Fruit fly (Drosophila melanogaster) whole organism, embryonic: ENCODE data around the gene Pde6.

Source experiments
- CG10979 ChIP-seq: fragments of 200-800 bp; sonication (Bioruptor generic); optimal IDR thresholded peaks from 2 replicates; lab custom pipeline; 2018; ENCODE audit warnings: missing biosample characterization, mild to moderate bottlenecking, missing genetic modification characterization, moderate library complexity
- CG11456 ChIP-seq: fragments of 200-800 bp; sonication (Bioruptor generic); IDR thresholded peaks from 3 replicates; pipeline ENCODE4 v1.3.6; 2022; ENCODE audit warnings: missing biosample characterization, missing genetic modification characterization
- CG11560 ChIP-seq: fragments of 200-800 bp; sonication (Bioruptor generic); IDR thresholded peaks from 3 replicates; pipeline ENCODE4 v1.3.6; 2022; ENCODE audit warnings: missing biosample characterization, missing genetic modification characterization
- CG12071 ChIP-seq: fragments of 200-800 bp; sonication (Bioruptor generic); optimal IDR thresholded peaks from 3 replicates; lab custom pipeline; 2018; ENCODE audit warnings: missing biosample characterization, mild to moderate bottlenecking, missing genetic modification characterization
- CG12299 ChIP-seq: fragments of 200-800 bp; sonication (Bioruptor generic); optimal IDR thresholded peaks from 2 replicates; lab custom pipeline; 2018; ENCODE audit warnings: missing biosample characterization, mild to moderate bottlenecking, missing genetic modification characterization
- CG13296 ChIP-seq: fragments of 200-800 bp; sonication (Bioruptor generic); optimal IDR thresholded peaks from 3 replicates; lab custom pipeline; 2018; ENCODE audit warnings: missing biosample characterization, mild to moderate bottlenecking, missing genetic modification characterization
- CG15073 ChIP-seq: fragments of 200-800 bp; sonication (Bioruptor generic); optimal IDR thresholded peaks from 2 replicates; lab custom pipeline; 2016; ENCODE audit warnings: missing biosample characterization, missing genetic modification characterization
- CG17385 ChIP-seq: fragments of 200-800 bp; sonication (Bioruptor generic); optimal IDR thresholded peaks from 3 replicates; lab custom pipeline; 2018; ENCODE audit warnings: missing biosample characterization, mild to moderate bottlenecking, missing genetic modification characterization
- CG17829 ChIP-seq: fragments of 200-800 bp; optimal IDR thresholded peaks from 2 replicates; lab custom pipeline; 2019; ENCODE audit warnings: missing biosample characterization, mild to moderate bottlenecking, missing genetic modification characterization, moderate library complexity
- CG2116 ChIP-seq: fragments of 200-800 bp; sonication (Bioruptor generic); optimal IDR thresholded peaks from 3 replicates; lab custom pipeline; 2018; ENCODE audit warnings: missing biosample characterization, mild to moderate bottlenecking, missing genetic modification characterization
- CG31441 ChIP-seq: fragments of 200-800 bp; sonication (Bioruptor generic); IDR thresholded peaks from 2 replicates; pipeline ENCODE4 v1.3.6; 2022; ENCODE audit warnings: missing biosample characterization, missing genetic modification characterization
- CG4707 ChIP-seq: fragments of 200-800 bp; sonication (Bioruptor generic); optimal IDR thresholded peaks from 2 replicates; lab custom pipeline; 2018; ENCODE audit warnings: missing biosample characterization, mild to moderate bottlenecking, missing genetic modification characterization, moderate library complexity
- CG5953 ChIP-seq: fragments of 200-800 bp; sonication (Bioruptor generic); IDR thresholded peaks from 2 replicates; pipeline ENCODE4 v1.3.6; 2022; ENCODE audit warnings: missing biosample characterization, missing genetic modification characterization
- CG7372 ChIP-seq: fragments of 200-800 bp; sonication (Bioruptor generic); IDR thresholded peaks from 2 replicates; pipeline ENCODE4 v1.3.6; 2022; ENCODE audit warnings: missing biosample characterization, missing genetic modification characterization
- CG8290 ChIP-seq, 3 experiments: fragments of 200-800 bp; sonication (Bioruptor generic); optimal IDR thresholded peaks; 2 replicates each; lab custom pipeline; 2016 to 2019; ENCODE audit warnings: missing biosample characterization in 3 of 3, missing genetic modification characterization in 3 of 3, mild to moderate bottlenecking in 2 of 3, moderate library complexity in 1 of 3
- CG8359 ChIP-seq: fragments of 200-800 bp; sonication (Bioruptor generic); optimal IDR thresholded peaks from 2 replicates; lab custom pipeline; 2017; ENCODE audit warnings: missing biosample characterization, mild to moderate bottlenecking, missing genetic modification characterization, borderline replicate concordance
- Dref ChIP-seq: fragments of 200-800 bp; sonication (Bioruptor generic); IDR thresholded peaks from 2 replicates; pipeline ENCODE4 v1.3.6; 2022; ENCODE audit warnings: missing biosample characterization, missing genetic modification characterization
- Eip74EF ChIP-seq, 2 experiments: fragments of 200-800 bp in 1 of 2; fragments of >200 bp in 1 of 2; sonication (Bioruptor generic) in 1 of 2; optimal IDR thresholded peaks; 2 replicates each; lab custom pipeline; 2017 to 2019; ENCODE audit warnings: missing biosample characterization in 2 of 2, missing genetic modification characterization in 2 of 2, mild to moderate bottlenecking in 1 of 2, moderate library complexity in 1 of 2
- Fer2 ChIP-seq: fragments of 200-800 bp; sonication (Bioruptor generic); optimal IDR thresholded peaks from 2 replicates; lab custom pipeline; 2018; ENCODE audit warnings: missing biosample characterization, mild to moderate bottlenecking, missing genetic modification characterization, moderate library complexity
- Hmr ChIP-seq: fragments of 200-800 bp; sonication (Bioruptor generic); optimal IDR thresholded peaks from 3 replicates; lab custom pipeline; 2017; ENCODE audit warnings: mild to moderate bottlenecking, missing biosample characterization, missing genetic modification reagents, missing genetic modification characterization
- NK7.1 ChIP-seq: fragments of 200-800 bp; sonication (Bioruptor generic); optimal IDR thresholded peaks from 3 replicates; lab custom pipeline; 2016; ENCODE audit warnings: missing biosample characterization, missing genetic modification characterization
- Nf-YC ChIP-seq: fragments of 200-800 bp; optimal IDR thresholded peaks from 3 replicates; lab custom pipeline; 2019; ENCODE audit warnings: missing biosample characterization, mild to moderate bottlenecking, missing genetic modification characterization, moderate library complexity
- Rx ChIP-seq: fragments of 200-800 bp; sonication (Bioruptor generic); IDR thresholded peaks from 2 replicates; pipeline ENCODE4 v1.3.6; 2022; ENCODE audit warnings: missing biosample characterization, missing genetic modification characterization
- Spps ChIP-seq: fragments of 200-800 bp; sonication (Bioruptor generic); optimal IDR thresholded peaks from 2 replicates; lab custom pipeline; 2018; ENCODE audit warnings: missing biosample characterization, mild to moderate bottlenecking, missing genetic modification characterization
- Taf1 ChIP-seq: fragments of 200-800 bp; sonication (Bioruptor generic); IDR thresholded peaks from 2 replicates; pipeline ENCODE4 v1.3.6; 2022; ENCODE audit warnings: missing biosample characterization, missing genetic modification characterization
- Usf ChIP-seq: fragments of 200-800 bp; sonication (Bioruptor generic); optimal IDR thresholded peaks from 2 replicates; lab custom pipeline; 2017; ENCODE audit warnings: missing genotype, missing biosample characterization, missing genetic modification characterization
- Vsx1 ChIP-seq: fragments of 200-800 bp; sonication (Bioruptor generic); optimal IDR thresholded peaks from 2 replicates; lab custom pipeline; 2017; ENCODE audit warnings: missing biosample characterization, mild to moderate bottlenecking, missing genetic modification characterization, missing genetic modification reagents
- amos ChIP-seq: fragments of 200-800 bp; sonication (Bioruptor generic); IDR thresholded peaks from 2 replicates; pipeline ENCODE4 v1.3.6; 2022; ENCODE audit warnings: missing biosample characterization, missing genetic modification characterization; ENCODE audit not compliant: partially characterized antibody
- ap ChIP-seq: fragments of 200-800 bp; sonication (Bioruptor generic); IDR thresholded peaks from 2 replicates; pipeline ENCODE4 v1.3.6; 2022; ENCODE audit warnings: missing biosample characterization, missing genetic modification characterization
- bbx ChIP-seq: fragments of 200-800 bp; sonication (Bioruptor generic); IDR thresholded peaks from 2 replicates; pipeline ENCODE4 v1.3.6; 2022; ENCODE audit warnings: missing biosample characterization, missing genetic modification characterization; ENCODE audit not compliant: partially characterized antibody
- dimm ChIP-seq: fragments of 200-800 bp; sonication (Bioruptor generic); IDR thresholded peaks from 2 replicates; pipeline ENCODE4 v1.3.6; 2022; ENCODE audit warnings: missing biosample characterization, missing genetic modification characterization
- dpn ChIP-seq, 2 experiments: fragments of 200-800 bp; sonication (Bioruptor generic); optimal IDR thresholded peaks; 3 replicates each; lab custom pipeline; 2016; ENCODE audit warnings: missing biosample characterization in 2 of 2, missing genetic modification characterization in 2 of 2
- ewg ChIP-seq: fragments of 200-800 bp; sonication (Bioruptor generic); optimal IDR thresholded peaks from 3 replicates; lab custom pipeline; 2017; ENCODE audit warnings: mild to moderate bottlenecking, missing biosample characterization, missing genetic modification reagents, missing genetic modification characterization
- gro ChIP-seq: fragments of 200-800 bp; sonication (Bioruptor generic); optimal IDR thresholded peaks from 2 replicates; lab custom pipeline; 2016; ENCODE audit warnings: missing biosample characterization, missing genetic modification characterization
- gsb-n ChIP-seq: fragments of 200-800 bp; sonication (Bioruptor generic); optimal IDR thresholded peaks from 3 replicates; lab custom pipeline; 2018; ENCODE audit warnings: missing biosample characterization, mild to moderate bottlenecking, missing genetic modification characterization
- gt ChIP-seq: fragments of 200-800 bp; sonication (Bioruptor generic); IDR thresholded peaks from 2 replicates; pipeline ENCODE4 v1.3.6; 2022; ENCODE audit warnings: missing biosample characterization, missing genetic modification characterization
- h ChIP-seq: fragments of >200 bp; optimal IDR thresholded peaks from 2 replicates; lab custom pipeline; 2017
- insv ChIP-seq, 2 experiments: fragments of 200-800 bp; sonication (Bioruptor generic); optimal IDR thresholded peaks; 3 replicates each; lab custom pipeline; 2016 to 2018; ENCODE audit warnings: missing biosample characterization in 2 of 2, missing genetic modification characterization in 2 of 2
- jigr1 ChIP-seq: fragments of 200-800 bp; sonication (Bioruptor generic); IDR thresholded peaks from 3 replicates; pipeline ENCODE4 v1.3.6; 2022; ENCODE audit warnings: missing biosample characterization, missing genetic modification characterization
- maf-S ChIP-seq: fragments of 200-800 bp; sonication (Bioruptor generic); optimal IDR thresholded peaks from 2 replicates; lab custom pipeline; 2016; ENCODE audit warnings: missing biosample characterization, missing genetic modification characterization
- nom ChIP-seq: fragments of 200-800 bp; sonication (Bioruptor generic); optimal IDR thresholded peaks from 2 replicates; lab custom pipeline; 2017; ENCODE audit warnings: missing biosample characterization, missing genetic modification characterization, mild to moderate bottlenecking, moderate library complexity, missing genetic modification reagents
- pan ChIP-seq, 4 experiments: fragments of >200 bp in 3 of 4; fragments of 200-800 bp in 1 of 4; sonication (Bioruptor generic) in 1 of 4; optimal IDR thresholded peaks in 3 of 4; IDR thresholded peaks in 1 of 4; 2 replicates each; pipeline versions ENCODE4 v1.3.6 to Lab custom; 2017 to 2022; ENCODE audit warnings: missing biosample characterization in 2 of 4, missing genetic modification characterization in 2 of 4, mixed read lengths in 1 of 4
- pb ChIP-seq: fragments of 200-800 bp; sonication (Bioruptor generic); optimal IDR thresholded peaks from 3 replicates; lab custom pipeline; 2016; ENCODE audit warnings: missing biosample characterization, missing genetic modification characterization
- scrt ChIP-seq: fragments of 200-800 bp; sonication (Bioruptor generic); optimal IDR thresholded peaks from 2 replicates; lab custom pipeline; 2018; ENCODE audit warnings: missing biosample characterization, mild to moderate bottlenecking, missing genetic modification characterization, moderate library complexity
- sob ChIP-seq: fragments of 200-800 bp; sonication (Bioruptor generic); IDR thresholded peaks from 2 replicates; pipeline ENCODE4 v1.3.6; 2022; ENCODE audit warnings: missing biosample characterization, missing genetic modification characterization
- unpg ChIP-seq: fragments of 200-800 bp; sonication (Bioruptor generic); optimal IDR thresholded peaks from 3 replicates; lab custom pipeline; 2018; ENCODE audit warnings: missing biosample characterization, mild to moderate bottlenecking, missing genetic modification characterization, moderate library complexity
- zen2 ChIP-seq: fragments of 200-800 bp; sonication (Bioruptor generic); IDR thresholded peaks from 3 replicates; pipeline ENCODE4 v1.3.6; 2022; ENCODE audit warnings: missing biosample characterization, missing genetic modification characterization; ENCODE audit not compliant: partially characterized antibody

Pde6 gene

dm6 chr3R:14574962-14575717 is 17.0 kb upstream of the Pde6 start (continued):
- TF ChIP-seq Eip74EF (GFP tag; optimal IDR thresholded peaks at IDR 0.05; lab: Kevin White, UChicago) (peak in 1 of 2 experiments; percentile 41), dimm (no peak), Taf1 (peak; percentile 36; the same call in 1 of the 2 replicates), CG8290 (GFP tag; optimal IDR thresholded peaks at IDR 0.05; lab: Kevin White, UChicago) (peak; percentile 70), CG8290 (tag; optimal IDR thresholded peaks at IDR 0.05; lab: Kevin White, UChicago) (peak; percentile 14 to 40), CG31441 (GFP tag; lab: Robert Waterston, UW) (peak; percentile 83), Nf-YC (tag; lab: Kevin White, UChicago) (peak; percentile 51), CG7372 (0 out of 2 replicates have a peak, but pooled peaks have one; percentile 17), CG17829 (tag; lab: Kevin White, UChicago) (peak; percentile 69), zen2 (GFP tag; lab: Robert Waterston, UW) (no peak), scrt (peak; percentile 67), pan (optimal IDR thresholded peaks at IDR 0.05; lab: Kevin White, UChicago) (no peak), pan (GFP tag; optimal IDR thresholded peaks at IDR 0.05 in 1 of 2, IDR thresholded peaks at IDR 0.05 in 1 of 2) (peak in 1 of 2 experiments; percentile 52), CG13296 (GFP tag; lab: Kevin White, UChicago) (peak; percentile 65), gt (GFP tag; lab: Robert Waterston, UW) (no peak), ewg (GFP tag; lab: Kevin White, UChicago) (peak; percentile 52), Fer2 (tag; lab: Kevin White, UChicago) (peak; percentile 59), Vsx1 (peak; percentile 14), gro (GFP tag; lab: Kevin White, UChicago) (no peak), CG8359 (GFP tag; lab: Kevin White, UChicago) (peak; percentile 47), CG15073 (GFP tag; lab: Kevin White, UChicago) (no peak), amos (GFP tag; lab: Robert Waterston, UW) (no peak), CG11456 (GFP tag; lab: Robert Waterston, UW) (peak; percentile 66; the same call in 2 of the 3 replicates), jigr1 (GFP tag; lab: Robert Waterston, UW) (no peak), gsb-n (tag; lab: Kevin White, UChicago) (peak; percentile 63), CG17385 (GFP tag; lab: Kevin White, UChicago) (peak; percentile 58), ap (GFP tag; lab: Robert Waterston, UW) (no peak), CG11560 (tag; lab: Robert Waterston, UW) (0 out of 3 replicates have a peak, but pooled peaks have one; percentile 48), Dref (GFP tag; lab: Robert Waterston, UW) (no peak), Spps (tag; lab: Kevin White, UChicago) (peak; percentile 20), CG10979 (tag; lab: Kevin White, UChicago) (peak; percentile 78), maf-S (GFP tag; lab: Kevin White, UChicago) (peak; percentile 21), Rx (no peak; the same call in 1 of the 2 replicates), CG2116 (GFP tag; lab: Kevin White, UChicago) (no peak), h (lab: Kevin White, UChicago) (no peak), CG12071 (no peak), sob (GFP tag; lab: Robert Waterston, UW) (peak; percentile 50; the same call in 1 of the 2 replicates), CG5953 (no peak), unpg (peak; percentile 62), nom (GFP tag; lab: Kevin White, UChicago) (peak; percentile 13), dpn (GFP tag; optimal IDR thresholded peaks at IDR 0.05; lab: Kevin White, UChicago) (peak; percentile 58 to 70), Hmr (GFP tag; lab: Kevin White, UChicago) (peak; percentile 70), NK7.1 (no peak), insv (GFP tag; optimal IDR thresholded peaks at IDR 0.05; lab: Kevin White, UChicago) (no peak), Usf (GFP tag; lab: Kevin White, UChicago) (peak; percentile 30), pb (no peak), CG4707 (no peak), CG12299 (peak; percentile 20), bbx (no peak)
